Worm (Caenorhabditis elegans) whole organism, early embryonic: ENCODE results near the gene gpa-8.

Experiments
- B0310.2 ChIP-seq: sonication (generic microtip); optimal IDR thresholded peaks from 2 replicates; lab custom pipeline; 2016; ENCODE audit warnings: mild to moderate bottlenecking, missing genetic modification characterization, missing compliant biosample characterization
- F13C5.2 ChIP-seq: sonication (generic microtip); optimal IDR thresholded peaks from 2 replicates; lab custom pipeline; 2017; ENCODE audit warnings: mild to moderate bottlenecking, missing genetic modification characterization, inconsistent platforms, missing compliant biosample characterization
- aly-1 ChIP-seq: sonication (generic microtip); optimal IDR thresholded peaks from 2 replicates; lab custom pipeline; 2016; ENCODE audit warnings: missing genetic modification characterization, missing compliant biosample characterization
- ama-1 ChIP-seq: fragments of 150-350 bp; optimal IDR thresholded peaks from 2 replicates; lab custom pipeline; 2014
- ceh-13 ChIP-seq: fragments of 200-800 bp; sonication (Bioruptor generic); optimal IDR thresholded peaks from 2 replicates; lab custom pipeline; 2018; ENCODE audit warnings: mild to moderate bottlenecking, missing genetic modification characterization, missing compliant biosample characterization
- ceh-36 ChIP-seq: sonication (generic microtip); optimal IDR thresholded peaks from 2 replicates; lab custom pipeline; 2016; ENCODE audit warnings: missing genetic modification characterization, inconsistent platforms, missing compliant biosample characterization
- ets-7 ChIP-seq: sonication (generic microtip); optimal IDR thresholded peaks from 2 replicates; lab custom pipeline; 2016; ENCODE audit warnings: missing genotype, missing genetic modification characterization, missing compliant biosample characterization
- flt-1 ChIP-seq: fragments of 200-800 bp; sonication (Bioruptor generic); IDR thresholded peaks from 2 replicates; pipeline ENCODE4 v1.3.6; 2022; ENCODE audit warnings: missing genetic modification characterization, missing compliant biosample characterization
- hmbx-1 ChIP-seq: sonication (generic microtip); optimal IDR thresholded peaks from 2 replicates; lab custom pipeline; 2016; ENCODE audit warnings: mild to moderate bottlenecking, missing genetic modification characterization, missing compliant biosample characterization
- hmg-4 ChIP-seq: fragments of 200-800 bp; sonication (Bioruptor generic); optimal IDR thresholded peaks from 2 replicates; lab custom pipeline; 2018; ENCODE audit warnings: mild to moderate bottlenecking, missing genetic modification characterization, missing compliant biosample characterization
- hnd-1 ChIP-seq: sonication (generic microtip); optimal IDR thresholded peaks from 2 replicates; lab custom pipeline; 2016; ENCODE audit warnings: missing genetic modification characterization, missing compliant biosample characterization
- pes-1 ChIP-seq: fragments of 200-800 bp; sonication (Bioruptor generic); IDR thresholded peaks from 2 replicates; pipeline ENCODE4 v1.3.6; 2022; ENCODE audit warnings: missing genetic modification reagents, missing genetic modification characterization, missing compliant biosample characterization
- scrt-1 ChIP-seq: fragments of 200-800 bp; sonication (Bioruptor generic); IDR thresholded peaks from 2 replicates; pipeline ENCODE4 v1.3.6; 2022; ENCODE audit warnings: missing genetic modification characterization, missing compliant biosample characterization
- sea-1 ChIP-seq: fragments of 200-800 bp; sonication (Bioruptor generic); conservative IDR thresholded peaks from 2 replicates; pipeline ENCODE4 v1.3.6; 2022; ENCODE audit warnings: missing genetic modification characterization, missing compliant biosample characterization
- tbx-11 ChIP-seq: fragments of 200-800 bp; sonication (Bioruptor generic); IDR thresholded peaks from 2 replicates; pipeline ENCODE4 v1.3.6; 2022; ENCODE audit warnings: missing genetic modification characterization, missing compliant biosample characterization
- tbx-37 ChIP-seq: fragments of 200-800 bp; sonication (Bioruptor generic); conservative IDR thresholded peaks from 2 replicates; pipeline ENCODE4 v1.3.6; 2022; ENCODE audit warnings: missing genetic modification reagents, missing genetic modification characterization, missing compliant biosample characterization
- tra-4 ChIP-seq: sonication (generic microtip); optimal IDR thresholded peaks from 2 replicates; lab custom pipeline; 2017; ENCODE audit warnings: missing genetic modification characterization, missing compliant biosample characterization

gpa-8 gene

ce11 chrV:12667926-12668325 lies 27.6 kb upstream of the gpa-8 start, which contains the start of gene W05B10.4:
TSS of gene W05B10.4 (plus strand) at chrV:12668226.
- no peak for TF ChIP-seq ama-1 (lab: Kevin White, UChicago)
- TF ChIP-seq F13C5.2 (tag; lab: Kevin White, UChicago) = no peak
- TF ChIP-seq flt-1 (GFP tag; lab: Robert Waterston, UW) = no peak
- no peak for TF ChIP-seq B0310.2 (tag; lab: Kevin White, UChicago)
- TF ChIP-seq hmg-4 (GFP tag; lab: Kevin White, UChicago) = no peak
- TF ChIP-seq ceh-36 (tag; lab: Kevin White, UChicago) = no peak

ce11 chrV:12667397-12667796 lies 27.1 kb upstream of the gpa-8 start:
- TF ChIP-seq tbx-37 (GFP tag; lab: Robert Waterston, UW) (no peak), ama-1 (lab: Kevin White, UChicago) (no peak), flt-1 (GFP tag; lab: Robert Waterston, UW) (no peak), ceh-13 (no peak), scrt-1 (no peak), tra-4 (tag; lab: Kevin White, UChicago) (no peak), hnd-1 (no peak), aly-1 (no peak), pes-1 (GFP tag; lab: Robert Waterston, UW) (no peak), F13C5.2 (tag; lab: Kevin White, UChicago) (no peak), ets-7 (tag; lab: Kevin White, UChicago) (no peak), B0310.2 (tag; lab: Kevin White, UChicago) (no peak), hmbx-1 (tag; lab: Kevin White, UChicago) (no peak)

ce11 chrV:12663386-12663785 lies 23.1 kb upstream of the gpa-8 start:
- TF ChIP-seq tbx-37 (GFP tag; lab: Robert Waterston, UW) (no peak), hmbx-1 (tag; lab: Kevin White, UChicago) (no peak), ama-1 (lab: Kevin White, UChicago) (no peak), F13C5.2 (tag; lab: Kevin White, UChicago) (no peak)

- TF ChIP-seq F13C5.2 (tag; lab: Kevin White, UChicago) (no peak), ceh-36 (tag; lab: Kevin White, UChicago) (no peak), hmbx-1 (tag; lab: Kevin White, UChicago) (no peak), aly-1 (no peak), B0310.2 (tag; lab: Kevin White, UChicago) (no peak)
These were observed 21.3 kb upstream of the gpa-8 start, which contains the start of gene W05B10.3 for ce11 chrV:12661619-12662018. TSS of gene W05B10.3 (minus strand) at chrV:12661719.

- TF ChIP-seq hmg-4 (GFP tag; lab: Kevin White, UChicago) (no peak), flt-1 (GFP tag; lab: Robert Waterston, UW) (no peak), scrt-1 (no peak), ets-7 (tag; lab: Kevin White, UChicago) (no peak), tra-4 (tag; lab: Kevin White, UChicago) (no peak), tbx-11 (GFP tag; lab: Robert Waterston, UW) (no peak), hnd-1 (no peak), ceh-36 (tag; lab: Kevin White, UChicago) (no peak), sea-1 (no peak), ceh-13 (no peak)
These were observed 20.1 kb upstream of the gpa-8 start, which contains the start of gene his-74 for ce11 chrV:12660280-12660818. TSS of gene his-74 (minus strand) at chrV:12660330.

- TF ChIP-seq B0310.2 (tag; lab: Kevin White, UChicago) (no peak), ceh-36 (tag; lab: Kevin White, UChicago) (no peak), tbx-11 (GFP tag; lab: Robert Waterston, UW) (no peak), hmbx-1 (tag; lab: Kevin White, UChicago) (no peak), ceh-13 (no peak), sea-1 (no peak), ets-7 (tag; lab: Kevin White, UChicago) (no peak), aly-1 (no peak), hmg-4 (GFP tag; lab: Kevin White, UChicago) (no peak), ama-1 (lab: Kevin White, UChicago) (no peak), tra-4 (tag; lab: Kevin White, UChicago) (no peak), F13C5.2 (tag; lab: Kevin White, UChicago) (no peak)
These were observed 19.1 kb upstream of the gpa-8 start, which contains the start of gene ccch-3 for ce11 chrV:12659426-12659825. TSS of gene ccch-3 (minus strand) at chrV:12659687.

- TF ChIP-seq ama-1 (lab: Kevin White, UChicago) = no peak
- TF ChIP-seq scrt-1 = no peak
- no peak for TF ChIP-seq ceh-13
- TF ChIP-seq hmbx-1 (tag; lab: Kevin White, UChicago) = no peak
- no peak for TF ChIP-seq hmg-4 (GFP tag; lab: Kevin White, UChicago)
- TF ChIP-seq sea-1 = no peak
- TF ChIP-seq tbx-37 (GFP tag; lab: Robert Waterston, UW) = no peak
- no peak for TF ChIP-seq F13C5.2 (tag; lab: Kevin White, UChicago)
- TF ChIP-seq B0310.2 (tag; lab: Kevin White, UChicago) = no peak
- TF ChIP-seq tra-4 (tag; lab: Kevin White, UChicago) = no peak
- no peak for TF ChIP-seq tbx-11 (GFP tag; lab: Robert Waterston, UW)
- TF ChIP-seq pes-1 (GFP tag; lab: Robert Waterston, UW) = no peak
- TF ChIP-seq flt-1 (GFP tag; lab: Robert Waterston, UW) = no peak
- no peak for TF ChIP-seq ceh-36 (tag; lab: Kevin White, UChicago)
These were observed 17.9 kb upstream of the gpa-8 start, which contains the start of gene W05B10.6 for ce11 chrV:12658142-12658541. TSS of gene W05B10.6 (minus strand) at chrV:12658242.

- TF ChIP-seq ets-7 (tag; lab: Kevin White, UChicago) (no peak), ceh-13 (no peak), sea-1 (no peak), scrt-1 (no peak), B0310.2 (tag; lab: Kevin White, UChicago) (no peak), aly-1 (no peak)
These were observed 9.4 kb upstream of the gpa-8 start, which contains the start of gene lin-25 for ce11 chrV:12649636-12650035. TSS of gene lin-25 (plus strand) at chrV:12649925.
